Worm (Caenorhabditis elegans): Measurements from ENCODE around the gene egal-1.

Gene egal-1

ce11 chrIV:5795495-5795894 lies 29.1 kb upstream of the egal-1 start:
- no peak for TF ChIP-seq efl-1 (optimal IDR thresholded peaks at IDR 0.05)
- TF ChIP-seq efl-1 (GFP tag; optimal IDR thresholded peaks at IDR 0.05 in 1 of 2), result no peak
- TF ChIP-seq ets-5 (GFP tag; IDR thresholded peaks at IDR 0.05), result no peak
- TF ChIP-seq unc-62 (GFP tag; optimal IDR thresholded peaks at IDR 0.05), result no peak
- TF ChIP-seq fos-1 (tag; optimal IDR thresholded peaks at IDR 0.05), result no peak
- TF ChIP-seq ceh-82 (tag; optimal IDR thresholded peaks at IDR 0.05), result no peak
- no peak for TF ChIP-seq xbp-1 (tag; optimal IDR thresholded peaks at IDR 0.05)
- TF ChIP-seq irx-1 (tag; optimal IDR thresholded peaks at IDR 0.05), result no peak
- TF ChIP-seq unc-86 (tag; optimal IDR thresholded peaks at IDR 0.05), result no peak
- TF ChIP-seq pax-3 (tag; optimal IDR thresholded peaks at IDR 0.05), result no peak
- TF ChIP-seq dpl-1 (GFP tag; optimal IDR thresholded peaks at IDR 0.05), result no peak
- TF ChIP-seq nhr-76 (tag; optimal IDR thresholded peaks at IDR 0.05), result no peak
- TF ChIP-seq nhr-11 (tag; optimal IDR thresholded peaks at IDR 0.05), result no peak
- TF ChIP-seq pag-3 (tag; optimal IDR thresholded peaks at IDR 0.05; ENCODE audit: borderline replicate concordance, insufficient read depth), result no peak
- TF ChIP-seq lin-14 (GFP tag; optimal IDR thresholded peaks at IDR 0.05), result no peak
- no peak for TF ChIP-seq zip-4 (GFP tag; optimal IDR thresholded peaks at IDR 0.05)
- TF ChIP-seq elt-2 (tag; optimal IDR thresholded peaks at IDR 0.05), result no peak
- TF ChIP-seq dsc-1 (tag; optimal IDR thresholded peaks at IDR 0.05), result no peak
- no peak for TF ChIP-seq mef-2 (tag; optimal IDR thresholded peaks at IDR 0.05)

ce11 chrIV:5796694-5797093 lies 27.9 kb upstream of the egal-1 start, which contains the start of gene C31H1.5:
C31H1.5 (minus strand) TSS chrIV:5796794.
- TF ChIP-seq zip-4 (GFP tag; optimal IDR thresholded peaks at IDR 0.05) (no peak), hpl-2 (GFP tag; optimal IDR thresholded peaks at IDR 0.05) (no peak), ama-1 (optimal IDR thresholded peaks at IDR 0.05) (no peak), mdl-1 (tag; optimal IDR thresholded peaks at IDR 0.05) (no peak), dsc-1 (tag; optimal IDR thresholded peaks at IDR 0.05) (no peak), vab-15 (tag; optimal IDR thresholded peaks at IDR 0.05) (no peak), jun-1 (tag; optimal IDR thresholded peaks at IDR 0.05) (no peak)

ce11 chrIV:5797153-5797552 lies 27.4 kb upstream of the egal-1 start, which contains the start of gene C31H1.1:
C31H1.1 (plus strand) TSS chrIV:5797453.
- TF ChIP-seq egl-13 (tag; optimal IDR thresholded peaks at IDR 0.05), result no peak
- no peak for TF ChIP-seq nhr-19 (GFP tag; conservative IDR thresholded peaks at IDR 0.05)
- TF ChIP-seq C04F5.9 (tag; optimal IDR thresholded peaks at IDR 0.05), result no peak
- TF ChIP-seq snu-23 (GFP tag; optimal IDR thresholded peaks at IDR 0.05), result no peak
- no peak for TF ChIP-seq nhr-84 (tag; optimal IDR thresholded peaks at IDR 0.05)

- TF ChIP-seq ama-1 (optimal IDR thresholded peaks at IDR 0.05) (no peak), unc-130 (tag; optimal IDR thresholded peaks at IDR 0.05) (no peak), lin-35 (GFP tag; optimal IDR thresholded peaks at IDR 0.05) (no peak), pqm-1 (tag; optimal IDR thresholded peaks at IDR 0.05) (no peak)
These were observed 25.0 kb upstream of the egal-1 start for ce11 chrIV:5799577-5799976.

ce11 chrIV:5803510-5804013 lies 21.0 kb upstream of the egal-1 start:
- TF ChIP-seq dsc-1 (tag; optimal IDR thresholded peaks at IDR 0.05), result peak; percentile 91
- no peak for TF ChIP-seq efl-1 (optimal IDR thresholded peaks at IDR 0.05)
- TF ChIP-seq efl-1 (GFP tag; optimal IDR thresholded peaks at IDR 0.05 in 1 of 2), result peak in 1 of 2 experiments; percentile 27
- no peak for TF ChIP-seq ama-1 (optimal IDR thresholded peaks at IDR 0.05)
- TF ChIP-seq ceh-63 (GFP tag; optimal IDR thresholded peaks at IDR 0.05), result peak; percentile 64
- TF ChIP-seq aha-1 (tag; optimal IDR thresholded peaks at IDR 0.05), result no peak
- TF ChIP-seq jun-1 (tag; optimal IDR thresholded peaks at IDR 0.05), result no peak
- no peak for TF ChIP-seq mep-1 (tag; optimal IDR thresholded peaks at IDR 0.05)
